Worm (Caenorhabditis elegans): ENCODE measurements around the gene epac-1.

DNA sequence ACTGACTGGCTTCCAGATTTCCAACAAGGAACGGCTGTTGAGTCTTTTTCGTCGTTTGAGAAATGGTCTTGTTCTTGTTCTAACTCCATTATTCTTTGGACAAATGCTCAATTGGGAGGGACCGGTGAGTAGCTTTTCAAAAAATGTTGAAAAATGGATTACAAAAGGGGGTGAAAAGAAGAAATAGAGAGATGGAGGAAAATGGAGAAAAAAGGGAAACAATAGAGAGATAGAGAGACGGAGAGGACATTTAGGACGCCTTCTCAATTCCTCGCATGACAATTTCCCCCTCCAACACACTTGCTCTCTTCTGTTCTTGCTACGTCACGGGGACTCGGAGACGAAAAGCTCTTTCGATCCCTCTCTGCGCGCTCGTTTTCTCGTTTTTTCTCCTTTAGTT, 36.0 kb upstream of the epac-1 start:
- TF ChIP-seq pha-4 (tag; optimal IDR thresholded peaks at IDR 0.05) (no peak), mab-5 (tag; optimal IDR thresholded peaks at IDR 0.05) (no peak), ceh-39 (tag; optimal IDR thresholded peaks at IDR 0.05) (no peak), nhr-28 (tag; optimal IDR thresholded peaks at IDR 0.05) (no peak), unc-39 (tag; optimal IDR thresholded peaks at IDR 0.05) (no peak), nhr-76 (tag; optimal IDR thresholded peaks at IDR 0.05) (no peak), nhr-12 (tag; optimal IDR thresholded peaks at IDR 0.05) (no peak), lsy-2 (tag; optimal IDR thresholded peaks at IDR 0.05) (no peak), hlh-1 (tag; optimal IDR thresholded peaks at IDR 0.05) (no peak), elt-3 (tag; optimal IDR thresholded peaks at IDR 0.05) (no peak), nhr-237 (tag; optimal IDR thresholded peaks at IDR 0.05) (no peak), lin-13 (tag; optimal IDR thresholded peaks at IDR 0.05) (no peak), sem-2 (GFP tag; optimal IDR thresholded peaks at IDR 0.05) (no peak)
